Worm (Caenorhabditis elegans): ENCODE measurements around the gene C08F8.2.

C08F8.2 gene

ce11 chrIV:11118837-11119491 is 31.8 kb upstream of the C08F8.2 start, which contains the start of the genes imp-2 and enpl-1 (continued):
- peak; percentile 58; the same call in 1 of the 2 replicates for TF ChIP-seq lir-1 (GFP tag; conservative IDR thresholded peaks at IDR 0.05)
- no peak for TF ChIP-seq F52B5.7 (tag; optimal IDR thresholded peaks at IDR 0.05)
- peak; percentile 40; the same call in 1 of the 2 replicates for TF ChIP-seq let-526 (GFP tag; IDR thresholded peaks at IDR 0.05)
- no peak for TF ChIP-seq cebp-2 (GFP tag; IDR thresholded peaks at IDR 0.05)
- peak; percentile 91 for TF ChIP-seq ekl-4 (GFP tag; IDR thresholded peaks at IDR 0.05)
- TF ChIP-seq nhr-90 (tag; optimal IDR thresholded peaks at IDR 0.05): peak; percentile 82
- TF ChIP-seq T07F8.4 (tag; optimal IDR thresholded peaks at IDR 0.05): no peak
- TF ChIP-seq ztf-26 (tag; optimal IDR thresholded peaks at IDR 0.05): peak; percentile 37
- TF ChIP-seq F33H1.4 (GFP tag; IDR thresholded peaks at IDR 0.05): peak; percentile 63
- TF ChIP-seq tbp1 (GFP tag; optimal IDR thresholded peaks at IDR 0.05): peak; percentile 65
- TF ChIP-seq ceh-100 (GFP tag; IDR thresholded peaks at IDR 0.05): peak; percentile 77
- TF ChIP-seq egl-44 (GFP tag; IDR thresholded peaks at IDR 0.05): peak; percentile 55; the same call in 1 of the 2 replicates
- peak; percentile 75 for TF ChIP-seq rcor-1 (GFP tag; IDR thresholded peaks at IDR 0.05)
- TF ChIP-seq snpc-1.3 (tag; optimal IDR thresholded peaks at IDR 0.05; ENCODE audit: insufficient read depth): peak; percentile 3
- no peak for TF ChIP-seq attf-3 (GFP tag; conservative IDR thresholded peaks at IDR 0.05)
- peak; percentile 82 for TF ChIP-seq lin-54 (GFP tag; optimal IDR thresholded peaks at IDR 0.05)
- peak; percentile 80 for TF ChIP-seq C06A6.2 (GFP tag; conservative IDR thresholded peaks at IDR 0.05)
- TF ChIP-seq atf-7 (tag; optimal IDR thresholded peaks at IDR 0.05): peak; percentile 63
- peak in 1 of 3 experiments; percentile 51 for TF ChIP-seq lin-35 (GFP tag; optimal IDR thresholded peaks at IDR 0.05)
- TF ChIP-seq F49E8.2 (tag; optimal IDR thresholded peaks at IDR 0.05; ENCODE audit: insufficient read depth): peak; percentile 34
- peak; percentile 96 for TF ChIP-seq dox-1 (GFP tag; IDR thresholded peaks at IDR 0.05)
- TF ChIP-seq madf-3 (GFP tag; IDR thresholded peaks at IDR 0.05): peak; percentile 72; the same call in 1 of the 2 replicates

ce11 chrIV:11119972-11120562 is 30.7 kb upstream of the C08F8.2 start:
- TF ChIP-seq B0261.1 (tag; optimal IDR thresholded peaks at IDR 0.05): no peak
- TF ChIP-seq ama-1 (optimal IDR thresholded peaks at IDR 0.05): peak; percentile 5
- TF ChIP-seq ama-1 (GFP tag; optimal IDR thresholded peaks at IDR 0.05): no peak

ce11 chrIV:11124674-11125073 is 26.1 kb upstream of the C08F8.2 start, which contains the start of gene spo-11:
Gene spo-11, minus strand, starts transcription at chrIV:11124862.
- 0 out of 2 replicates have a peak, but pooled peaks have one; percentile 36 for TF ChIP-seq ceh-91 (GFP tag; IDR thresholded peaks at IDR 0.05)
- no peak for TF ChIP-seq snpc-3.4 (tag; optimal IDR thresholded peaks at IDR 0.05)
- no peak for TF ChIP-seq dox-1 (GFP tag; IDR thresholded peaks at IDR 0.05)
- no peak for TF ChIP-seq somi-1 (GFP tag; optimal IDR thresholded peaks at IDR 0.05)
- peak; percentile 83 for TF ChIP-seq xnd-1 (tag; optimal IDR thresholded peaks at IDR 0.05)
- TF ChIP-seq madf-8 (GFP tag; conservative IDR thresholded peaks at IDR 0.05): peak; percentile 48
- TF ChIP-seq rpc-1 (optimal IDR thresholded peaks at IDR 0.05): no peak
- TF ChIP-seq rpc-1 (tag; optimal IDR thresholded peaks at IDR 0.05): no peak
- TF ChIP-seq F23B12.7 (tag; optimal IDR thresholded peaks at IDR 0.05; ENCODE audit: insufficient read depth): no peak
- no peak for TF ChIP-seq let-607 (tag; optimal IDR thresholded peaks at IDR 0.05)
- no peak for TF ChIP-seq B0019.2 (GFP tag; conservative IDR thresholded peaks at IDR 0.05)
- TF ChIP-seq nhr-179 (tag; optimal IDR thresholded peaks at IDR 0.05): no peak
- no peak for TF ChIP-seq ztf-18 (tag; optimal IDR thresholded peaks at IDR 0.05)
- TF ChIP-seq lin-54 (GFP tag; optimal IDR thresholded peaks at IDR 0.05): peak; percentile 2
- TF ChIP-seq nfya-2 (GFP tag; IDR thresholded peaks at IDR 0.05): no peak
- no peak for TF ChIP-seq attf-3 (GFP tag; conservative IDR thresholded peaks at IDR 0.05)
- no peak for TF ChIP-seq hmg-20 (GFP tag; IDR thresholded peaks at IDR 0.05)
- TF ChIP-seq snpc-4 (GFP tag; optimal IDR thresholded peaks at IDR 0.05): no peak
- no peak for TF ChIP-seq snpc-4 (tag; optimal IDR thresholded peaks at IDR 0.05)
- TF ChIP-seq egrh-3 (GFP tag; IDR thresholded peaks at IDR 0.05): no peak
- TF ChIP-seq him-1 (tag; optimal IDR thresholded peaks at IDR 0.05): no peak
- TF ChIP-seq madf-6 (GFP tag; IDR thresholded peaks at IDR 0.05): peak; percentile 90
- TF ChIP-seq aptf-3 (GFP tag; IDR thresholded peaks at IDR 0.05): no peak
